Worm (Caenorhabditis elegans): ENCODE results near the gene R148.4.

DNA sequence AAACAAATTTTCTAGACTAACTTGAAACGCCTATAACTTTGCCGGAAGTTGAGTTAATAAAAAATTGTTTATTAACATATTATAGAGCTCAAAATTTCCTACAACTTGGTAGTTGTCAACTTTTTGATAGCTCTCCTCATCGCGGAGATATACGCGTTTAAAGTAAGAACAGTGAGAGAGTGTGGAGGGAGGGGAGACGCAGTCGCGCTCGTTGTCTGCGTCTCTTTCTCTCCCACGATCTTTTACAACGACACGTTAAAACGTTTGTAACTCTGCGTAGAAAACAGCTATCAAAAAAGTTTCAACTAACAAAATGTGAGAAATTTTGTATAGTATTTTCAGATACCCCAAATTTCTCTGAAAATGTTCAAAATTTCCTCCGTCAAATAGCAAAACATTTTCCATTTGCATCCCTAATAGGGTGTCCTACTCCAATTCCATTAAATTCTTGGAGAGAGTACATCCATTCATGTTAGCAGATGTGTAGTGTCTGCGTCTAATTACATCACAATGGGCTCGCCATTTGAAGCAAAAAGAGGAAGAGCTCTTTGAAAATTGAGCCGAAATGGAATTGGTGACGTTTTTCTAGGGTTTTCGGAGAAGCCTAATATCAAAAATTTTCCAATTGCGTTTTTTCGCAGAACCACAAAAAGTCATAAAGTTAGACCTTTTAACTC is 34.9 kb upstream of the R148.4 start:
- TF ChIP-seq nhr-21 (tag; optimal IDR thresholded peaks at IDR 0.05) (no peak), elt-3 (tag; optimal IDR thresholded peaks at IDR 0.05) (no peak), zag-1 (tag; optimal IDR thresholded peaks at IDR 0.05) (no peak)
